Worm (Caenorhabditis elegans) whole organism, L4/young adult: ENCODE results near the gene W04G3.5.

Experiments
- W03F9.2 ChIP-seq: fragments of 150-350 bp; optimal IDR thresholded peaks from 2 replicates; lab custom pipeline; 2014; ENCODE audit warnings: missing biosample characterization, missing genetic modification characterization
- him-1 ChIP-seq: sonication (generic microtip); optimal IDR thresholded peaks from 2 replicates; lab custom pipeline; 2016; ENCODE audit warnings: missing genotype, missing genetic modification reagents, missing genetic modification characterization, missing compliant biosample characterization

- TF ChIP-seq him-1 (tag; lab: Kevin White, UChicago) (no peak), W03F9.2 (tag; lab: Kevin White, UChicago) (no peak)
These were observed 8.7 kb upstream of the W04G3.5 start, which contains the start of gene lpr-4 for ce11 chrX:11064799-11065198.
